Worm (Caenorhabditis elegans): ENCODE results near the gene F44A2.5.

Gene F44A2.5

ce11 chrV:9340318-9340717 lies 42.9 kb downstream of the F44A2.5 start (continued):
- TF ChIP-seq ceh-44 (GFP tag; IDR thresholded peaks at IDR 0.05), result no peak
- no peak for TF ChIP-seq nhr-6 (tag; optimal IDR thresholded peaks at IDR 0.05)
- no peak for TF ChIP-seq dpl-1 (GFP tag; optimal IDR thresholded peaks at IDR 0.05)
- TF ChIP-seq Y48G9A.11 (GFP tag; IDR thresholded peaks at IDR 0.05), result peak; percentile 58
- TF ChIP-seq mep-1 (tag; optimal IDR thresholded peaks at IDR 0.05), result no peak
- TF ChIP-seq fos-1 (tag; optimal IDR thresholded peaks at IDR 0.05), result no peak
- TF ChIP-seq fkh-10 (GFP tag; optimal IDR thresholded peaks at IDR 0.05), result no peak
- no peak for TF ChIP-seq T20F7.1 (GFP tag; optimal IDR thresholded peaks at IDR 0.05)
- no peak for TF ChIP-seq set-16 (GFP tag; IDR thresholded peaks at IDR 0.05)
- peak; percentile 11 for TF ChIP-seq rbr-2 (tag; optimal IDR thresholded peaks at IDR 0.05)
- TF ChIP-seq unc-39 (tag; optimal IDR thresholded peaks at IDR 0.05), result no peak
- peak; percentile 76 for TF ChIP-seq aha-1 (tag)
- TF ChIP-seq hlh-30 (tag; optimal IDR thresholded peaks at IDR 0.05; ENCODE audit: insufficient read depth), result no peak
- peak; percentile 90 for TF ChIP-seq pha-4 (GFP tag; IDR thresholded peaks at IDR 0.05)
- TF ChIP-seq pha-4 (tag; optimal IDR thresholded peaks at IDR 0.05), result no peak
- TF ChIP-seq lin-29 (GFP tag; IDR thresholded peaks at IDR 0.05), result peak; percentile 86
- no peak for TF ChIP-seq unc-130 (GFP tag; optimal IDR thresholded peaks at IDR 0.05)
- TF ChIP-seq ctbp-1 (GFP tag; IDR thresholded peaks at IDR 0.05), result no peak; the same call in 1 of the 2 replicates
- TF ChIP-seq jun-1 (tag; optimal IDR thresholded peaks at IDR 0.05), result no peak
- no peak for TF ChIP-seq tag-97 (GFP tag; IDR thresholded peaks at IDR 0.05)
- no peak for TF ChIP-seq spr-3 (GFP tag; optimal IDR thresholded peaks at IDR 0.05)
- peak; percentile 24 for TF ChIP-seq ama-1 (optimal IDR thresholded peaks at IDR 0.05)
- no peak for TF ChIP-seq hlh-11 (tag; optimal IDR thresholded peaks at IDR 0.05)
- TF ChIP-seq daf-8 (GFP tag; IDR thresholded peaks at IDR 0.05), result no peak
- TF ChIP-seq lin-39 (tag; optimal IDR thresholded peaks at IDR 0.05), result no peak
- TF ChIP-seq attf-4 (tag; optimal IDR thresholded peaks at IDR 0.05), result no peak
- TF ChIP-seq dmd-8 (GFP tag; IDR thresholded peaks at IDR 0.05), result 0 out of 2 replicates have a peak, but pooled peaks have one; percentile 18
- no peak for TF ChIP-seq nhr-76 (tag; optimal IDR thresholded peaks at IDR 0.05)
- peak; percentile 95 for TF ChIP-seq zfp-3 (GFP tag; conservative IDR thresholded peaks at IDR 0.05)
- no peak for TF ChIP-seq ceh-82 (tag; optimal IDR thresholded peaks at IDR 0.05)
- no peak for TF ChIP-seq skn-1 (tag; optimal IDR thresholded peaks at IDR 0.05)
- TF ChIP-seq daf-16 (GFP tag; optimal IDR thresholded peaks at IDR 0.05), result peak in 1 of 2 experiments; percentile 74
- no peak for TF ChIP-seq daf-16 (tag; optimal IDR thresholded peaks at IDR 0.05)
- peak; percentile 14; the same call in 1 of the 2 replicates for TF ChIP-seq nhr-41 (GFP tag; IDR thresholded peaks at IDR 0.05)
- no peak for TF ChIP-seq lin-15B (tag; optimal IDR thresholded peaks at IDR 0.05)
- no peak for TF ChIP-seq F10B5.3 (tag; optimal IDR thresholded peaks at IDR 0.05)
- no peak for TF ChIP-seq mes-2 (tag; optimal IDR thresholded peaks at IDR 0.05; ENCODE audit: poor library complexity, severe bottlenecking)
- TF ChIP-seq madf-5 (GFP tag; IDR thresholded peaks at IDR 0.05), result 0 out of 4 replicates have a peak, but pooled peaks of 1 of the 2 experiments have one; percentile 64
- no peak for TF ChIP-seq nhr-28 (tag; optimal IDR thresholded peaks at IDR 0.05)
- peak; percentile 78 for TF ChIP-seq lin-38 (GFP tag; IDR thresholded peaks at IDR 0.05)
- no peak for TF ChIP-seq pqm-1 (tag; optimal IDR thresholded peaks at IDR 0.05)
- TF ChIP-seq vab-7 (GFP tag; IDR thresholded peaks at IDR 0.05), result peak; percentile 58
- peak; percentile 59; the same call in 1 of the 2 replicates for TF ChIP-seq mxl-2 (GFP tag; conservative IDR thresholded peaks at IDR 0.05)
- TF ChIP-seq F26F4.8 (GFP tag; conservative IDR thresholded peaks at IDR 0.05), result no peak
- TF ChIP-seq nhr-111 (GFP tag; optimal IDR thresholded peaks at IDR 0.05), result no peak
- no peak for TF ChIP-seq mxl-3 (GFP tag; optimal IDR thresholded peaks at IDR 0.05)
- TF ChIP-seq nhr-42 (GFP tag; IDR thresholded peaks at IDR 0.05), result peak; percentile 88
- TF ChIP-seq zag-1 (tag; optimal IDR thresholded peaks at IDR 0.05), result no peak
- no peak for TF ChIP-seq aly-2 (tag; optimal IDR thresholded peaks at IDR 0.05)
- TF ChIP-seq lim-7 (GFP tag; IDR thresholded peaks at IDR 0.05), result no peak
- TF ChIP-seq php-3 (GFP tag; IDR thresholded peaks at IDR 0.05), result peak; percentile 81
- peak; percentile 13 for TF ChIP-seq Y5F2A.4 (GFP tag; optimal IDR thresholded peaks at IDR 0.05)
- no peak for TF ChIP-seq duxl-1 (tag; optimal IDR thresholded peaks at IDR 0.05; ENCODE audit: poor library complexity)

All from whole organism, L4 larva.